Fruit fly (Drosophila melanogaster) whole organism, embryonic: Measurements from ENCODE around the gene sinu.
A peak's percentile ranks its signal among the peaks of the same experiment; 100 is the strongest.

Experiments used
- Abd-B ChIP-seq: fragments of 200-800 bp; sonication (Bioruptor generic); optimal IDR thresholded peaks from 2 replicates; lab custom pipeline; 2018; ENCODE audit warnings: missing biosample characterization, mild to moderate bottlenecking, missing genetic modification characterization, moderate library complexity
- Antp ChIP-seq: fragments of 200-800 bp; sonication (Bioruptor generic); optimal IDR thresholded peaks from 3 replicates; lab custom pipeline; 2016; ENCODE audit warnings: missing biosample characterization, missing genetic modification characterization
- Atf3 ChIP-seq: fragments of 200-800 bp; sonication (Bioruptor generic); optimal IDR thresholded peaks from 3 replicates; lab custom pipeline; 2016; ENCODE audit warnings: missing biosample characterization, missing genetic modification characterization
- CG10654 ChIP-seq: fragments of 200-800 bp; sonication (Bioruptor generic); optimal IDR thresholded peaks from 2 replicates; lab custom pipeline; 2016; ENCODE audit warnings: missing biosample characterization, missing genetic modification characterization
- CG12769 ChIP-seq: fragments of 200-800 bp; sonication (Bioruptor generic); optimal IDR thresholded peaks from 2 replicates; lab custom pipeline; 2019; ENCODE audit warnings: missing biosample characterization, mild to moderate bottlenecking, missing genetic modification characterization, moderate library complexity
- CG12942 ChIP-seq: fragments of 200-800 bp; sonication (Bioruptor generic); optimal IDR thresholded peaks from 3 replicates; lab custom pipeline; 2016; ENCODE audit warnings: missing biosample characterization, missing genetic modification characterization
- CG14014 ChIP-seq: fragments of 200-800 bp; sonication (Bioruptor generic); IDR thresholded peaks from 2 replicates; pipeline ENCODE4 v1.3.6; 2022; ENCODE audit warnings: missing biosample characterization, missing genetic modification characterization
- CG16813 ChIP-seq: fragments of 200-800 bp; sonication (Bioruptor generic); IDR thresholded peaks from 3 replicates; pipeline ENCODE4 v1.3.6; 2022; ENCODE audit warnings: missing biosample characterization, missing genetic modification characterization; ENCODE audit not compliant: partially characterized antibody
- CG17328 ChIP-seq: fragments of 200-800 bp; sonication (Bioruptor generic); IDR thresholded peaks from 2 replicates; pipeline ENCODE4 v1.3.6; 2022; ENCODE audit warnings: missing biosample characterization, missing genetic modification characterization
- CG18599 ChIP-seq: fragments of 200-800 bp; sonication (Bioruptor generic); optimal IDR thresholded peaks from 3 replicates; lab custom pipeline; 2017; ENCODE audit warnings: missing biosample characterization, missing genetic modification characterization, mild to moderate bottlenecking, moderate library complexity, missing genetic modification reagents
- CG2875 ChIP-seq: fragments of 200-800 bp; sonication (Bioruptor generic); optimal IDR thresholded peaks from 2 replicates; lab custom pipeline; 2017; ENCODE audit warnings: missing biosample characterization, mild to moderate bottlenecking, missing genetic modification characterization, missing genetic modification reagents
- CG31388 ChIP-seq: fragments of 200-800 bp; sonication (Bioruptor generic); optimal IDR thresholded peaks from 2 replicates; lab custom pipeline; 2016; ENCODE audit warnings: missing biosample characterization, missing genetic modification characterization
- CG32532 ChIP-seq: fragments of 200-800 bp; sonication (Bioruptor generic); IDR thresholded peaks from 2 replicates; pipeline ENCODE4 v1.3.6; 2022; ENCODE audit warnings: missing biosample characterization, missing genetic modification characterization
- CG42726 ChIP-seq: fragments of 200-800 bp; sonication (Bioruptor generic); IDR thresholded peaks from 2 replicates; pipeline ENCODE4 v1.3.6; 2022; ENCODE audit warnings: missing biosample characterization, missing genetic modification characterization; ENCODE audit not compliant: partially characterized antibody
- CG4820 ChIP-seq: fragments of 200-800 bp; sonication (Bioruptor generic); optimal IDR thresholded peaks from 3 replicates; lab custom pipeline; 2016; ENCODE audit warnings: missing biosample characterization, missing genetic modification characterization
- CG6272 ChIP-seq: fragments of 200-800 bp; sonication (Bioruptor generic); IDR thresholded peaks from 2 replicates; pipeline ENCODE4 v1.3.6; 2022; ENCODE audit warnings: missing biosample characterization, missing genetic modification characterization
- CG7963 ChIP-seq: fragments of 200-800 bp; sonication (Bioruptor generic); IDR thresholded peaks from 3 replicates; pipeline ENCODE4 v1.3.6; 2022; ENCODE audit warnings: missing biosample characterization, missing genetic modification characterization; ENCODE audit not compliant: partially characterized antibody
- CG8290 ChIP-seq, 3 experiments: fragments of 200-800 bp; sonication (Bioruptor generic); optimal IDR thresholded peaks; 2 replicates each; lab custom pipeline; 2016 to 2019; ENCODE audit warnings: missing biosample characterization in 3 of 3, missing genetic modification characterization in 3 of 3, mild to moderate bottlenecking in 2 of 3, moderate library complexity in 1 of 3
- CG8359 ChIP-seq: fragments of 200-800 bp; sonication (Bioruptor generic); optimal IDR thresholded peaks from 2 replicates; lab custom pipeline; 2017; ENCODE audit warnings: missing biosample characterization, mild to moderate bottlenecking, missing genetic modification characterization, borderline replicate concordance
- CG9817 ChIP-seq: fragments of 200-800 bp; sonication (Bioruptor generic); optimal IDR thresholded peaks from 2 replicates; lab custom pipeline; 2018; ENCODE audit warnings: missing biosample characterization, mild to moderate bottlenecking, missing genetic modification characterization, moderate library complexity
- Chrac-16 ChIP-seq: fragments of 200-800 bp; sonication (Bioruptor generic); optimal IDR thresholded peaks from 3 replicates; lab custom pipeline; 2016; ENCODE audit warnings: missing biosample characterization, missing genetic modification characterization
- Dip2 ChIP-seq: fragments of 200-800 bp; sonication (Bioruptor generic); IDR thresholded peaks from 2 replicates; pipeline ENCODE4 v1.3.6; 2022; ENCODE audit warnings: missing biosample characterization, missing genetic modification characterization
- Dref ChIP-seq: fragments of 200-800 bp; sonication (Bioruptor generic); IDR thresholded peaks from 2 replicates; pipeline ENCODE4 v1.3.6; 2022; ENCODE audit warnings: missing biosample characterization, missing genetic modification characterization
- Ets65A ChIP-seq: fragments of 200-800 bp; sonication (Bioruptor generic); peaks from one replicate; lab custom pipeline; 2016; ENCODE audit warnings: missing biosample characterization, missing genetic modification characterization
- Hmx ChIP-seq: fragments of 200-800 bp; sonication (Bioruptor generic); optimal IDR thresholded peaks from 2 replicates; lab custom pipeline; 2016; ENCODE audit warnings: missing biosample characterization, missing genetic modification characterization
- Med ChIP-seq: fragments of 200-800 bp; sonication (Bioruptor generic); peaks from one replicate; lab custom pipeline; 2016; ENCODE audit warnings: missing biosample characterization, missing genetic modification characterization, mild to moderate bottlenecking, inconsistent platforms, moderate library complexity
- NC2β ChIP-seq: fragments of 200-800 bp; sonication (Bioruptor generic); optimal IDR thresholded peaks from 2 replicates; lab custom pipeline; 2016; ENCODE audit warnings: missing biosample characterization, missing genetic modification characterization
- Nf-YA ChIP-seq: fragments of 200-800 bp; sonication (Bioruptor generic); IDR thresholded peaks from 2 replicates; pipeline ENCODE4 v1.3.6; 2022; ENCODE audit warnings: missing biosample characterization, missing genetic modification characterization
- Oli ChIP-seq: fragments of 200-800 bp; sonication (Bioruptor generic); optimal IDR thresholded peaks from 2 replicates; lab custom pipeline; 2018; ENCODE audit warnings: missing biosample characterization, mild to moderate bottlenecking, missing genetic modification characterization, moderate library complexity
- Poxn ChIP-seq: fragments of 200-800 bp; sonication (Bioruptor generic); IDR thresholded peaks from 2 replicates; pipeline ENCODE4 v1.3.6; 2022; ENCODE audit warnings: missing biosample characterization, missing genetic modification characterization
- Usf ChIP-seq: fragments of 200-800 bp; sonication (Bioruptor generic); optimal IDR thresholded peaks from 2 replicates; lab custom pipeline; 2017; ENCODE audit warnings: missing genotype, missing biosample characterization, missing genetic modification characterization
- Xbp1 ChIP-seq: fragments of 200-800 bp; sonication (Bioruptor generic); optimal IDR thresholded peaks from 3 replicates; lab custom pipeline; 2016; ENCODE audit warnings: missing biosample characterization, mild to moderate bottlenecking, missing genetic modification characterization
- YL-1 ChIP-seq: fragments of 200-800 bp; sonication (Bioruptor generic); optimal IDR thresholded peaks from 3 replicates; lab custom pipeline; 2017; ENCODE audit warnings: missing biosample characterization, mild to moderate bottlenecking, missing genetic modification characterization
- ab ChIP-seq: fragments of 200-800 bp; sonication (Bioruptor generic); optimal IDR thresholded peaks from 2 replicates; lab custom pipeline; 2016; ENCODE audit warnings: missing biosample characterization, missing genetic modification characterization
- chif ChIP-seq, 2 experiments: fragments of 200-800 bp; sonication (Bioruptor generic); optimal IDR thresholded peaks; 3 replicates each; lab custom pipeline; 2016; ENCODE audit warnings: missing biosample characterization in 2 of 2, missing genetic modification characterization in 2 of 2
- chinmo ChIP-seq: fragments of 200-800 bp; sonication (Bioruptor generic); IDR thresholded peaks from 4 replicates; pipeline ENCODE4 v1.3.6; 2022; ENCODE audit warnings: missing biosample characterization, missing genetic modification characterization; ENCODE audit not compliant: partially characterized antibody
- crol ChIP-seq: fragments of 200-800 bp; sonication (Bioruptor generic); IDR thresholded peaks from 2 replicates; pipeline ENCODE4 v1.3.6; 2022; ENCODE audit warnings: missing biosample characterization, missing genetic modification characterization
- crp ChIP-seq, 2 experiments: fragments of 200-800 bp; sonication (Bioruptor generic); optimal IDR thresholded peaks; 2 replicates in 1 of 2; 3 replicates in 1 of 2; lab custom pipeline; 2017; ENCODE audit warnings: missing biosample characterization in 2 of 2, missing genetic modification characterization in 2 of 2, mild to moderate bottlenecking in 1 of 2, moderate library complexity in 1 of 2
- fd102C ChIP-seq: fragments of 200-800 bp; sonication (Bioruptor generic); optimal IDR thresholded peaks from 2 replicates; lab custom pipeline; 2018; ENCODE audit warnings: missing biosample characterization, mild to moderate bottlenecking, missing genetic modification characterization, moderate library complexity
- fu2 ChIP-seq: fragments of 200-800 bp; sonication (Bioruptor generic); optimal IDR thresholded peaks from 2 replicates; lab custom pipeline; 2016; ENCODE audit warnings: missing biosample characterization, missing genetic modification characterization
- gce ChIP-seq: fragments of 200-800 bp; sonication (Bioruptor generic); IDR thresholded peaks from 3 replicates; pipeline ENCODE4 v1.3.6; 2022; ENCODE audit warnings: missing biosample characterization, missing genetic modification characterization
- ken ChIP-seq: fragments of 200-800 bp; sonication (Bioruptor generic); IDR thresholded peaks from 3 replicates; pipeline ENCODE4 v1.3.6; 2022; ENCODE audit warnings: missing biosample characterization, missing genetic modification characterization
- oc ChIP-seq: fragments of 200-800 bp; sonication (Bioruptor generic); optimal IDR thresholded peaks from 2 replicates; lab custom pipeline; 2018; ENCODE audit warnings: missing biosample characterization, mild to moderate bottlenecking, missing genetic modification characterization, moderate library complexity
- pum ChIP-seq: fragments of 200-800 bp; sonication (Bioruptor generic); optimal IDR thresholded peaks from 2 replicates; lab custom pipeline; 2016; ENCODE audit warnings: missing biosample characterization, missing genetic modification characterization
- run ChIP-seq: fragments of 200-800 bp; sonication (Bioruptor generic); optimal IDR thresholded peaks from 3 replicates; lab custom pipeline; 2018; ENCODE audit warnings: missing biosample characterization, mild to moderate bottlenecking, missing genetic modification characterization
- unc-4 ChIP-seq: fragments of 200-800 bp; sonication (Bioruptor generic); IDR thresholded peaks from 2 replicates; pipeline ENCODE4 v1.3.6; 2022; ENCODE audit warnings: missing biosample characterization, missing genetic modification characterization; ENCODE audit not compliant: partially characterized antibody
- usp ChIP-seq: fragments of >200 bp; optimal IDR thresholded peaks from 2 replicates; lab custom pipeline; 2017; ENCODE audit warnings: missing biosample characterization, missing genetic modification characterization

sinu gene

DNA sequence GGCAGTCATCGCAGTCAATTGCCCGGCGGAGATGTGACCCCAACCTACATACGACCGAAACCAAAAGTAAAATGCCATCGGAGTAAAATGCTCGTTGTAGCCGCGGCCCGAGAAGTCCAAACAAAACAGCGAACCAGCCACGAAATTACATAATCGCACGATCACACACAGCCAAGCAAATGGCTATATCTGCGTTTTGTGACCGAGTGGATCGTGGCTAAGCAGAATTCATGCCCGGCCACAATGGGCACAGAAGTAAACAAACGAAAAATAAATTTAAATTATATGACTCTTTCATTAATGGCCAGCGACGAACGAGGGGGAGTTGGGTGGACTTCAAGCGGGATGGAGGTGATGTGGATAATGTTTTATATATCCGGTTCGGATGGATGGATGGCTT is 8.3 kb upstream of the sinu start (continued):
- TF ChIP-seq fu2 (GFP tag; lab: Kevin White, UChicago) (no peak), CG42726 (GFP tag; lab: Robert Waterston, UW) (no peak), Dref (GFP tag; lab: Robert Waterston, UW) (no peak), CG14014 (no peak), ken (GFP tag; lab: Robert Waterston, UW) (no peak), CG2875 (GFP tag; lab: Kevin White, UChicago) (no peak), ab (GFP tag; lab: Kevin White, UChicago) (no peak)

DNA sequence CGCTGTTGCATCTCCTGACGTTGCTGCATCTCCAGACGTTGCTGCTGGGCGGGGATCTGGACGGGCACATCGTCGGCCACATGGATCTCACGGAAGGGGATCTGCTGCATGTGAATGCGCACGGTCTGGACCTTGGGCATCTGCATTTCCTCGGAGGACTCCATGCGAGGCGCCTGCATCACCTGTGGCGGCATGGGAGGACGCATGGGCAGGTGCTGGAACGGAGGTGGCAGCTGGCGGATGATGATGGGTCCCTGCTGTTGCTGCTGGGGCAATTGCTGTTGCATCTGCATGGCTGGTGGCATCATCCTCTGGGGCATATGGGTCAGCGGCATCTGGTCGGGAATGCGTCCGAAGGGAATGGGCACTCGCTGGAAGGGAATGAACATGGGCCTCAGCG is 7.0 kb upstream of the sinu start:
- TF ChIP-seq Ets65A = peak; percentile 91
- no peak for TF ChIP-seq Antp
- TF ChIP-seq CG31388 (GFP tag; lab: Kevin White, UChicago) = no peak
- no peak for TF ChIP-seq CG4820 (GFP tag; lab: Kevin White, UChicago)
- TF ChIP-seq Usf (GFP tag; lab: Kevin White, UChicago) = no peak
- TF ChIP-seq CG32532 (GFP tag; lab: Robert Waterston, UW) = 0 out of 2 replicates have a peak, but pooled peaks have one; percentile 17
- peak; percentile 36 for TF ChIP-seq Med (GFP tag; lab: Kevin White, UChicago)
- TF ChIP-seq chinmo (GFP tag; lab: Robert Waterston, UW) = 0 out of 4 replicates have a peak, but pooled peaks have one; percentile 37
- no peak for TF ChIP-seq CG17328 (GFP tag; lab: Robert Waterston, UW)
- TF ChIP-seq CG10654 = no peak
- peak; percentile 37; the same call in 1 of the 2 replicates for TF ChIP-seq Nf-YA
- TF ChIP-seq CG8359 (GFP tag; lab: Kevin White, UChicago) = no peak

DNA sequence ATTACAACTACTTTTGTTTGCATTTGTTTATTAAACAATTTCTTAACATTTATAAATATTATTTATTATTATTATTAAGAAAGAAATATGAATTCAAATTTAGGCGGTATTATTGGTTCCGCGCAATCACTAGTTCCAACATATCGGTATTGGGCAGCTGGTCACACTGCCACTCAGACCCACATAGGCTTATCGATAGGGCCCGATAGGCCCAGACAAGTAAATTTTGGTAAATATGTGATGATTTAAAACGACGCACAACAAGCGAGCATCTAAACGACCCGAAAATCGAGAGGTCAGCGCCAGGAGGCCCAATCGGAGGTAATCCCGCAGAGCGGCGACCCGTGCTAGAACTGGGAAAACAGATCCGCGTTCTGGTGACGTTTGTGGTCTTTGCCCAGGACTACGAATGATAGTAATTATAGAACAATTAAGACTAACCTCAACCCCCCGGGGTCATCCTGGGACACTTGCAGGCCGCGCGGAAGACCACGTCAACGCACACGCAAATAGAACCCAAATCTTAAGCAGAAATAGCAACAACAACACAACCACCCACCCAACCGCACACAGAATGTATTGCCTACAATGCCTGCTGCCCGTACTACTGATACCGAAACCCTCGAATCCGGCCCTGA is 3.8 kb upstream of the sinu start, which contains the start of gene bc10:
TSS of gene bc10 (plus strand) at position 181 of the 638 bp plus-strand sequence.
- TF ChIP-seq run (tag; lab: Kevin White, UChicago) = no peak
- no peak for TF ChIP-seq CG4820 (GFP tag; lab: Kevin White, UChicago)
- peak; percentile 24 for TF ChIP-seq YL-1
- TF ChIP-seq usp = no peak
- peak; percentile 90 for TF ChIP-seq CG42726 (GFP tag; lab: Robert Waterston, UW)
- no peak for TF ChIP-seq Atf3 (GFP tag; lab: Kevin White, UChicago)
- TF ChIP-seq unc-4 = peak; percentile 89
- no peak for TF ChIP-seq CG8290 (GFP tag; optimal IDR thresholded peaks at IDR 0.05; lab: Kevin White, UChicago)
- no peak for TF ChIP-seq CG8290 (tag; optimal IDR thresholded peaks at IDR 0.05; lab: Kevin White, UChicago)
- TF ChIP-seq Chrac-16 = no peak
- no peak for TF ChIP-seq pum (GFP tag; lab: Kevin White, UChicago)
- no peak for TF ChIP-seq NC2β
- TF ChIP-seq gce = no peak
- no peak for TF ChIP-seq Hmx
- TF ChIP-seq CG9817 = no peak
- peak; percentile 82 for TF ChIP-seq CG16813 (GFP tag; lab: Robert Waterston, UW)
- TF ChIP-seq oc (tag; lab: Kevin White, UChicago) = no peak
- no peak for TF ChIP-seq chif (GFP tag; optimal IDR thresholded peaks at IDR 0.05; lab: Kevin White, UChicago)
- TF ChIP-seq Abd-B = no peak
- TF ChIP-seq fd102C (GFP tag; lab: Kevin White, UChicago) = no peak
- no peak for TF ChIP-seq Dip2 (GFP tag; lab: Robert Waterston, UW)
- no peak for TF ChIP-seq CG18599 (GFP tag; lab: Kevin White, UChicago)
- peak in 1 of 2 experiments; percentile 50 for TF ChIP-seq crp (GFP tag; optimal IDR thresholded peaks at IDR 0.05; lab: Kevin White, UChicago)
- TF ChIP-seq Xbp1 (GFP tag; lab: Kevin White, UChicago) = no peak
- TF ChIP-seq CG12769 = no peak
- TF ChIP-seq Oli (tag; lab: Kevin White, UChicago) = no peak
- no peak for TF ChIP-seq CG6272 (GFP tag; lab: Robert Waterston, UW)
- no peak for TF ChIP-seq CG12942 (GFP tag; lab: Kevin White, UChicago)
- TF ChIP-seq Poxn (GFP tag; lab: Robert Waterston, UW) = no peak
- peak; percentile 42; the same call in 2 of the 3 replicates for TF ChIP-seq CG7963 (GFP tag; lab: Robert Waterston, UW)
- no peak for TF ChIP-seq crol
